Worm (Caenorhabditis elegans) whole organism, mixed stage, embryonic: ENCODE measurements around the gene nhr-277.
"Not testable (repeated sequence)": the region's sequence is repeated elsewhere in the genome, so short reads cannot be mapped to it uniquely, and the experiment has no call there.

Source experiments
- bed-3 ChIP-seq: fragments of 200-800 bp; sonication (Bioruptor generic); optimal IDR thresholded peaks from 3 replicates; lab custom pipeline; 2018; ENCODE audit warnings: mild to moderate bottlenecking, missing genetic modification characterization, moderate library complexity, missing compliant biosample characterization
- blmp-1 ChIP-seq: fragments of 150-350 bp; optimal IDR thresholded peaks from 2 replicates; lab custom pipeline; 2014; ENCODE audit warnings: missing biosample characterization, missing genetic modification characterization
- ceh-39 ChIP-seq: fragments of 150-350 bp; optimal IDR thresholded peaks from 2 replicates; lab custom pipeline; 2014; ENCODE audit warnings: missing biosample characterization, missing genetic modification characterization
- ceh-43 ChIP-seq: fragments of 200-800 bp; sonication (Bioruptor generic); optimal IDR thresholded peaks from 2 replicates; lab custom pipeline; 2018; ENCODE audit warnings: mild to moderate bottlenecking, missing genetic modification characterization, moderate library complexity, missing compliant biosample characterization
- ceh-83 ChIP-seq: fragments of 200-800 bp; sonication (Bioruptor generic); optimal IDR thresholded peaks from 2 replicates; lab custom pipeline; 2018; ENCODE audit warnings: mild to moderate bottlenecking, missing genetic modification characterization, missing compliant biosample characterization
- ces-1 ChIP-seq: fragments of 150-350 bp; optimal IDR thresholded peaks from 2 replicates; lab custom pipeline; 2014; ENCODE audit warnings: missing biosample characterization, missing genetic modification reagents, missing genetic modification characterization
- cnd-1 ChIP-seq: fragments of 200-800 bp; sonication (Bioruptor generic); optimal IDR thresholded peaks from 2 replicates; lab custom pipeline; 2018; ENCODE audit warnings: mild to moderate bottlenecking, missing genetic modification characterization, missing compliant biosample characterization
- drap-1 ChIP-seq: fragments of 200-800 bp; sonication (Bioruptor generic); optimal IDR thresholded peaks from 3 replicates; lab custom pipeline; 2018; ENCODE audit warnings: mild to moderate bottlenecking, missing genetic modification characterization, missing compliant biosample characterization
- elt-1 ChIP-seq: sonication (generic microtip); optimal IDR thresholded peaks from 2 replicates; lab custom pipeline; 2017; ENCODE audit warnings: missing genetic modification characterization, mild to moderate bottlenecking, missing compliant biosample characterization, antibody characterized with exemption, moderate library complexity, borderline replicate concordance; ENCODE audit not compliant: insufficient read depth
- flh-1 ChIP-seq: fragments of 200-800 bp; sonication (Bioruptor generic); optimal IDR thresholded peaks from 2 replicates; lab custom pipeline; 2018; ENCODE audit warnings: mild to moderate bottlenecking, missing genetic modification characterization, moderate library complexity, missing compliant biosample characterization
- ham-2 ChIP-seq: fragments of 200-800 bp; sonication (Bioruptor generic); optimal IDR thresholded peaks from 2 replicates; lab custom pipeline; 2018; ENCODE audit warnings: mild to moderate bottlenecking, missing genetic modification characterization, missing compliant biosample characterization
- hlh-1 ChIP-seq: fragments of 150-350 bp; optimal IDR thresholded peaks from 2 replicates; lab custom pipeline; 2014; ENCODE audit warnings: missing biosample characterization, missing genetic modification reagents, missing genetic modification characterization
- lin-13 ChIP-seq: fragments of 150-350 bp; optimal IDR thresholded peaks from 2 replicates; lab custom pipeline; 2014; ENCODE audit warnings: missing biosample characterization, missing genetic modification characterization
- lin-32 ChIP-seq: fragments of 200-800 bp; sonication (Bioruptor generic); optimal IDR thresholded peaks from 2 replicates; lab custom pipeline; 2018; ENCODE audit warnings: mild to moderate bottlenecking, missing genetic modification characterization, missing compliant biosample characterization
- lsy-2 ChIP-seq: fragments of 150-350 bp; optimal IDR thresholded peaks from 2 replicates; lab custom pipeline; 2014; ENCODE audit warnings: missing biosample characterization, missing genetic modification characterization
- mab-5 ChIP-seq: fragments of 150-350 bp; optimal IDR thresholded peaks from 2 replicates; lab custom pipeline; 2014; ENCODE audit warnings: missing biosample characterization, missing genetic modification characterization
- mep-1 ChIP-seq: fragments of 150-350 bp; optimal IDR thresholded peaks from 2 replicates; lab custom pipeline; 2017; ENCODE audit warnings: missing biosample characterization, missing genetic modification reagents, missing genetic modification characterization, inconsistent platforms
- mls-2 ChIP-seq: sonication (generic microtip); optimal IDR thresholded peaks from 2 replicates; lab custom pipeline; 2016; ENCODE audit warnings: mild to moderate bottlenecking, missing genetic modification characterization, moderate library complexity, missing compliant biosample characterization
- nhr-12 ChIP-seq: fragments of 150-350 bp; optimal IDR thresholded peaks from 2 replicates; lab custom pipeline; 2014; ENCODE audit warnings: missing biosample characterization, missing genetic modification characterization
- pha-4 ChIP-seq: fragments of 150-350 bp; optimal IDR thresholded peaks from 2 replicates; lab custom pipeline; 2018; ENCODE audit warnings: missing biosample characterization, missing genetic modification reagents, missing genetic modification characterization
- sem-2 ChIP-seq: fragments of 200-800 bp; sonication (Bioruptor generic); optimal IDR thresholded peaks from 2 replicates; lab custom pipeline; 2018; ENCODE audit warnings: mild to moderate bottlenecking, missing genetic modification characterization, missing compliant biosample characterization
- snpc-4 ChIP-seq: fragments of 150-350 bp; optimal IDR thresholded peaks from 2 replicates; lab custom pipeline; 2014; ENCODE audit warnings: missing biosample characterization, missing genetic modification characterization
- sptf-1 ChIP-seq: sonication (generic microtip); optimal IDR thresholded peaks from 2 replicates; lab custom pipeline; 2017; ENCODE audit warnings: mild to moderate bottlenecking, missing genetic modification characterization, moderate library complexity, missing compliant biosample characterization
- tbx-8 ChIP-seq: fragments of 200-800 bp; sonication (Bioruptor generic); optimal IDR thresholded peaks from 2 replicates; lab custom pipeline; 2018; ENCODE audit warnings: mild to moderate bottlenecking, missing genetic modification characterization, moderate library complexity, missing compliant biosample characterization
- unc-120 ChIP-seq: sonication (generic microtip); optimal IDR thresholded peaks from 2 replicates; lab custom pipeline; 2017; ENCODE audit warnings: missing genetic modification characterization, missing compliant biosample characterization; ENCODE audit not compliant: poor library complexity, severe bottlenecking
- unc-39 ChIP-seq: fragments of 150-350 bp; optimal IDR thresholded peaks from 2 replicates; lab custom pipeline; 2014; ENCODE audit warnings: missing biosample characterization, missing genetic modification characterization
- unc-62 ChIP-seq: fragments of 150-350 bp; optimal IDR thresholded peaks from 2 replicates; lab custom pipeline; 2014; ENCODE audit warnings: missing biosample characterization, missing genetic modification reagents, missing genetic modification characterization
- zip-8 ChIP-seq: fragments of 150-350 bp; optimal IDR thresholded peaks from 2 replicates; lab custom pipeline; 2014; ENCODE audit warnings: missing biosample characterization, missing genetic modification characterization
- ztf-11 ChIP-seq: fragments of 150-350 bp; optimal IDR thresholded peaks from 2 replicates; lab custom pipeline; 2014; ENCODE audit warnings: missing biosample characterization, missing genetic modification characterization

Gene nhr-277

ce11 chrIV:2776733-2777132 lies 33.9 kb downstream of the nhr-277 start:
- no peak for TF ChIP-seq elt-1 (tag; lab: Kevin White, UChicago)
- TF ChIP-seq flh-1 (GFP tag; lab: Kevin White, UChicago): no peak
- TF ChIP-seq ham-2 (GFP tag; lab: Kevin White, UChicago): no peak
- no peak for TF ChIP-seq hlh-1 (tag; lab: Kevin White, UChicago)
- TF ChIP-seq mab-5 (tag; lab: Kevin White, UChicago): no peak
- no peak for TF ChIP-seq tbx-8
- TF ChIP-seq bed-3 (GFP tag; lab: Kevin White, UChicago): no peak
- TF ChIP-seq lin-32 (GFP tag; lab: Kevin White, UChicago): no peak
- no peak for TF ChIP-seq unc-120 (tag; lab: Kevin White, UChicago)

- not testable (repeated sequence) for TF ChIP-seq zip-8 (tag; lab: Kevin White, UChicago); sptf-1; mep-1 (tag; lab: Kevin White, UChicago)
Observed at ce11 chrIV:2777841-2778240, 35.0 kb downstream of the nhr-277 start, which contains the start of gene Y54G2A.72. Gene Y54G2A.72 (plus strand): TSS chrIV:2778141.

- TF ChIP-seq bed-3 (GFP tag; lab: Kevin White, UChicago) (no peak), drap-1 (GFP tag; lab: Kevin White, UChicago) (no peak), mab-5 (tag; lab: Kevin White, UChicago) (no peak), zip-8 (tag; lab: Kevin White, UChicago) (no peak), ceh-43 (GFP tag; lab: Kevin White, UChicago) (no peak), ztf-11 (tag; lab: Kevin White, UChicago) (no peak), sptf-1 (no peak)
Observed at ce11 chrIV:2782793-2783540, 40.2 kb downstream of the nhr-277 start, which contains the start of gene Y54G2A.12. Gene Y54G2A.12 (minus strand): TSS chrIV:2782843.

DNA sequence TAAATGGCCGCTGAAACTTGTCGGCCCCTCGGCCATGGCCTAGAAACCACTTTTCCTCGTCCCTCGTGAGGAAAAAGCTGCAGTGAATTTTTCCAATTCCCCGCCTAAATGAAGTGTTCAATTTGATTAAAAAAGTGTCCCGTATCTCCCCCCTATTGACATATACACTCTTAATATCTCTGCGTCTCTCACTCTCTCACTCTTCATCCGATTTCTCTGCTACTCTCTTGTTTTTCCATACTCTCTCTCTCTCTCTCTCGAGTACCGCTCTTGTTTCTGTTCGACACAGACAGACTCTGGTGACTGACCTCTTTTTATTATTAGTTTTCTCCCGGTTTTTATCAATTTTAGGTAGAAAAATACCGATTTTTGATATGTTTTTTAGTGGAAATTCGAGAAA lies 42.3 kb downstream of the nhr-277 start:
- no peak for TF ChIP-seq bed-3 (GFP tag; lab: Kevin White, UChicago)
- peak; percentile 13 for TF ChIP-seq unc-62
- TF ChIP-seq pha-4 (tag; lab: Kevin White, UChicago): peak; percentile 71
- TF ChIP-seq ces-1 (GFP tag; lab: Kevin White, UChicago): peak; percentile 90

ce11 chrIV:2788389-2788788 lies 45.6 kb downstream of the nhr-277 start, which contains the start of gene atln-1:
Gene atln-1 (plus strand): TSS chrIV:2788689.
- not testable (repeated sequence) for TF ChIP-seq nhr-12; elt-1 (tag; lab: Kevin White, UChicago); ztf-11 (tag; lab: Kevin White, UChicago)

- no peak for TF ChIP-seq lsy-2 (tag; lab: Kevin White, UChicago)
- no peak for TF ChIP-seq ztf-11 (tag; lab: Kevin White, UChicago)
- no peak for TF ChIP-seq ceh-83 (GFP tag; lab: Kevin White, UChicago)
- no peak for TF ChIP-seq bed-3 (GFP tag; lab: Kevin White, UChicago)
- no peak for TF ChIP-seq sem-2 (GFP tag; lab: Kevin White, UChicago)
- TF ChIP-seq mls-2: no peak
- no peak for TF ChIP-seq unc-62
- no peak for TF ChIP-seq drap-1 (GFP tag; lab: Kevin White, UChicago)
- no peak for TF ChIP-seq lin-13 (tag; lab: Kevin White, UChicago)
- TF ChIP-seq blmp-1 (tag; lab: Kevin White, UChicago): no peak
- no peak for TF ChIP-seq flh-1 (GFP tag; lab: Kevin White, UChicago)
- TF ChIP-seq mep-1 (tag; lab: Kevin White, UChicago): no peak
- no peak for TF ChIP-seq cnd-1 (tag; lab: Kevin White, UChicago)
- TF ChIP-seq zip-8 (tag; lab: Kevin White, UChicago): no peak
- TF ChIP-seq unc-39 (tag; lab: Kevin White, UChicago): no peak
- TF ChIP-seq snpc-4: no peak
- no peak for TF ChIP-seq ceh-39
Observed at ce11 chrIV:2793956-2794355, 51.2 kb downstream of the nhr-277 start.
